Worm (Caenorhabditis elegans) whole organism, late embryonic: Measurements from ENCODE around the gene srh-4.

Experiments used
- C08G9.2 ChIP-seq: sonication (generic microtip); optimal IDR thresholded peaks from 2 replicates; lab custom pipeline; 2016; ENCODE audit warnings: mild to moderate bottlenecking, missing genetic modification characterization, moderate library complexity, missing compliant biosample characterization
- ceh-45 ChIP-seq: fragments of 200-800 bp; sonication (Bioruptor generic); IDR thresholded peaks from 2 replicates; pipeline ENCODE4 v1.3.6; 2022; ENCODE audit warnings: missing genetic modification reagents, missing genetic modification characterization, missing compliant biosample characterization
- dmd-4 ChIP-seq: sonication (generic microtip); optimal IDR thresholded peaks from 2 replicates; lab custom pipeline; 2016; ENCODE audit warnings: borderline replicate concordance, missing genetic modification characterization, missing compliant biosample characterization
- hlh-30 ChIP-seq: sonication (generic microtip); optimal IDR thresholded peaks from 2 replicates; lab custom pipeline; 2017; ENCODE audit warnings: antibody characterized with exemption, missing genetic modification characterization, missing compliant biosample characterization; ENCODE audit not compliant: insufficient read depth
- tbx-2 ChIP-seq: sonication (generic microtip); optimal IDR thresholded peaks from 2 replicates; lab custom pipeline; 2016; ENCODE audit warnings: missing genetic modification characterization, missing compliant biosample characterization

DNA sequence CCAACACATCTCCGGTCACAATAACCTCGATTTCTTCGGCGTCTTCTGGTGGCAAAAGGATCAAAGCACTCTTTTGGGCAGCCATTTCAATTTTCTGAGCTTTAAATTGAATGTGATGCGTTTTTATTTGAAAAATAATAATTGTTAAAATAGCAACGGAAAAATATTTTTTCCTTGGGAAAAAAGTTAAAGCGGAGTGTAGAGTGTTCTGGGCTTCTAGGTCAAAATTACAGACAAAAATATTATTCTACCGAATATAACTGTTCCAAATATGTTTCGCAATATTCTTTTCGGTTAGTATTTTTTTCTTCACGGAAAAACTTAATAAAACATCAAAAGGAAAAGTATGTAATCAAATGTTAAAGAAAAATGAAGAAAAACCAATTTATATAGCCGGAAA is 44.8 kb downstream of the srh-4 start, which contains the start of gene djr-1.2:
- TF ChIP-seq ceh-45 (GFP tag; lab: Robert Waterston, UW) (no peak), tbx-2 (tag; lab: Kevin White, UChicago) (no peak), C08G9.2 (no peak), hlh-30 (tag; lab: Kevin White, UChicago) (no peak), dmd-4 (tag; lab: Kevin White, UChicago) (no peak)
